Worm (Caenorhabditis elegans): ENCODE results near the gene K08C7.6.
"Not testable (repeated sequence)": the region's sequence is repeated elsewhere in the genome, so short reads cannot be mapped to it uniquely, and the experiment has no call there.

- not testable (repeated sequence) for TF ChIP-seq unc-39 (tag; optimal IDR thresholded peaks at IDR 0.05); ztf-11 (tag; optimal IDR thresholded peaks at IDR 0.05); ama-1 (optimal IDR thresholded peaks at IDR 0.05); nhr-12 (tag; optimal IDR thresholded peaks at IDR 0.05); pha-4 (tag; optimal IDR thresholded peaks at IDR 0.05); daf-12 (tag; optimal IDR thresholded peaks at IDR 0.05); egl-27 (tag; optimal IDR thresholded peaks at IDR 0.05); nfya-1 (tag; optimal IDR thresholded peaks at IDR 0.05; ENCODE audit: insufficient read depth); ceh-28 (tag; optimal IDR thresholded peaks at IDR 0.05); nhr-25 (tag; optimal IDR thresholded peaks at IDR 0.05)
Measured at ce11 chrIV:10687307-10687706, 1.6 kb upstream of the K08C7.6 start, which contains the start of gene R102.2.
